Fruit fly (Drosophila melanogaster) whole organism: ENCODE measurements around the gene CAH6.
A peak's percentile ranks its signal among the peaks of the same experiment; 100 is the strongest.

Experiments used
- CG8478 ChIP-seq: fragments of >200 bp; optimal IDR thresholded peaks from 2 replicates; lab custom pipeline; 2018; ENCODE audit warnings: inconsistent platforms
- Dll ChIP-seq: fragments of >200 bp; optimal IDR thresholded peaks from 2 replicates; lab custom pipeline; 2017
- EcR ChIP-seq, 2 experiments: fragments of >200 bp; optimal IDR thresholded peaks; 2 replicates each; lab custom pipeline; 2017; ENCODE audit warnings: missing biosample characterization in 2 of 2, missing genetic modification characterization in 2 of 2, missing genetic modification reagents in 2 of 2
- pan ChIP-seq: fragments of >200 bp; optimal IDR thresholded peaks from 2 replicates; lab custom pipeline; 2017
- psq ChIP-seq: fragments of >200 bp; optimal IDR thresholded peaks from 2 replicates; lab custom pipeline; 2017
- usp ChIP-seq: fragments of >200 bp; optimal IDR thresholded peaks from 2 replicates; lab custom pipeline; 2017; ENCODE audit warnings: missing biosample characterization, missing genetic modification characterization, mixed read lengths

The CAH6 gene

dm6 chr3R:31257299-31257698, at the start of gene CAH6:
CAH6 (plus strand) TSS chr3R:31257599.
- TF ChIP-seq usp (GFP tag; lab: Kevin White, UChicago): no peak

- TF ChIP-seq usp (GFP tag; lab: Kevin White, UChicago): no peak
- TF ChIP-seq CG8478 (lab: Kevin White, UChicago): no peak
- TF ChIP-seq pan (lab: Kevin White, UChicago): no peak
- no peak for TF ChIP-seq Dll (lab: Kevin White, UChicago)
- TF ChIP-seq EcR (GFP tag; optimal IDR thresholded peaks at IDR 0.05; lab: Kevin White, UChicago): no peak
- no peak for TF ChIP-seq psq
Observed at dm6 chr3R:31210630-31211029, 46.8 kb upstream of the CAH6 start, which contains the start of gene chp. chp (minus strand) TSS chr3R:31210730.

dm6 chr3R:31213227-31213626, 44.2 kb upstream of the CAH6 start, which contains the start of the genes Zwilch and CG1542:
Zwilch (minus strand) TSS chr3R:31213376.
CG1542 (plus strand) TSS chr3R:31213458.
- TF ChIP-seq usp (GFP tag; lab: Kevin White, UChicago) (no peak), EcR (GFP tag; optimal IDR thresholded peaks at IDR 0.05; lab: Kevin White, UChicago) (no peak), psq (no peak), Dll (lab: Kevin White, UChicago) (no peak), pan (lab: Kevin White, UChicago) (no peak), CG8478 (lab: Kevin White, UChicago) (no peak)

- TF ChIP-seq pan (lab: Kevin White, UChicago) (no peak), EcR (GFP tag; optimal IDR thresholded peaks at IDR 0.05; lab: Kevin White, UChicago) (no peak)
Observed at dm6 chr3R:31215830-31216229, 41.6 kb upstream of the CAH6 start, which contains the start of gene CG15561. CG15561 (minus strand) TSS chr3R:31215942.

- TF ChIP-seq pan (lab: Kevin White, UChicago): no peak
- TF ChIP-seq psq: no peak
- peak in 1 of 2 experiments; percentile 86 for TF ChIP-seq EcR (GFP tag; optimal IDR thresholded peaks at IDR 0.05; lab: Kevin White, UChicago)
- TF ChIP-seq Dll (lab: Kevin White, UChicago): no peak
- TF ChIP-seq usp (GFP tag; lab: Kevin White, UChicago): no peak
Observed at dm6 chr3R:31218214-31218876, 39.1 kb upstream of the CAH6 start.

dm6 chr3R:31218997-31219992, 38.1 kb upstream of the CAH6 start, which contains the start of gene ATPsynC:
ATPsynC (minus strand) TSS chr3R:31219630.
- TF ChIP-seq EcR (GFP tag; optimal IDR thresholded peaks at IDR 0.05; lab: Kevin White, UChicago) (no peak), pan (lab: Kevin White, UChicago) (no peak), Dll (lab: Kevin White, UChicago) (no peak), CG8478 (lab: Kevin White, UChicago) (no peak), psq (no peak), usp (GFP tag; lab: Kevin White, UChicago) (no peak)

dm6 chr3R:31220456-31221336, 36.7 kb upstream of the CAH6 start, which contains the start of gene CG12054:
CG12054 (plus strand) TSS chr3R:31220702.
- TF ChIP-seq EcR (GFP tag; optimal IDR thresholded peaks at IDR 0.05; lab: Kevin White, UChicago) (no peak), pan (lab: Kevin White, UChicago) (no peak), Dll (lab: Kevin White, UChicago) (no peak), CG8478 (lab: Kevin White, UChicago) (no peak), psq (no peak), usp (GFP tag; lab: Kevin White, UChicago) (no peak)

dm6 chr3R:31221337-31222047, 35.9 kb upstream of the CAH6 start:
- no peak for TF ChIP-seq CG8478 (lab: Kevin White, UChicago)
- TF ChIP-seq psq: no peak
- TF ChIP-seq Dll (lab: Kevin White, UChicago): no peak

dm6 chr3R:31222125-31222889, 35.1 kb upstream of the CAH6 start:
- TF ChIP-seq EcR (GFP tag; optimal IDR thresholded peaks at IDR 0.05; lab: Kevin White, UChicago) (no peak), usp (GFP tag; lab: Kevin White, UChicago) (no peak), Dll (lab: Kevin White, UChicago) (no peak), psq (no peak), CG8478 (lab: Kevin White, UChicago) (no peak)
